Fruit fly (Drosophila melanogaster) whole organism, embryonic: ENCODE results near the gene RfC3.

Source experiments
- Antp ChIP-seq: fragments of 200-800 bp; sonication (Bioruptor generic); optimal IDR thresholded peaks from 3 replicates; lab custom pipeline; 2016; ENCODE audit warnings: missing biosample characterization, missing genetic modification characterization
- Atf6 ChIP-seq: fragments of 200-800 bp; sonication (Bioruptor generic); IDR thresholded peaks from 2 replicates; pipeline ENCODE4 v1.3.6; 2022; ENCODE audit warnings: missing biosample characterization, missing genetic modification characterization
- B-H1 ChIP-seq: fragments of 200-800 bp; sonication (Bioruptor generic); IDR thresholded peaks from 3 replicates; pipeline ENCODE4 v1.3.6; 2022; ENCODE audit warnings: missing biosample characterization, missing genetic modification characterization
- Bdp1 ChIP-seq: fragments of 200-800 bp; sonication (Bioruptor generic); optimal IDR thresholded peaks from 3 replicates; lab custom pipeline; 2016; ENCODE audit warnings: missing biosample characterization, missing genetic modification characterization
- CG10366 ChIP-seq: fragments of 200-800 bp; sonication (Bioruptor generic); IDR thresholded peaks from 2 replicates; pipeline ENCODE4 v1.3.6; 2022; ENCODE audit warnings: missing biosample characterization, missing genetic modification characterization
- CG11695 ChIP-seq: fragments of 200-800 bp; sonication (Bioruptor generic); IDR thresholded peaks from 3 replicates; pipeline ENCODE4 v1.3.6; 2022; ENCODE audit warnings: missing biosample characterization, missing genetic modification characterization
- CG1233 ChIP-seq: fragments of 200-800 bp; sonication (Bioruptor generic); optimal IDR thresholded peaks from 4 replicates; lab custom pipeline; 2018; ENCODE audit warnings: missing biosample characterization, mild to moderate bottlenecking, missing genetic modification characterization
- CG12391 ChIP-seq: fragments of 200-800 bp; sonication (Bioruptor generic); optimal IDR thresholded peaks from 3 replicates; lab custom pipeline; 2018; ENCODE audit warnings: missing biosample characterization, mild to moderate bottlenecking, missing genetic modification characterization, moderate library complexity
- CG13296 ChIP-seq: fragments of 200-800 bp; sonication (Bioruptor generic); optimal IDR thresholded peaks from 3 replicates; lab custom pipeline; 2018; ENCODE audit warnings: missing biosample characterization, mild to moderate bottlenecking, missing genetic modification characterization
- CG14014 ChIP-seq: fragments of 200-800 bp; sonication (Bioruptor generic); IDR thresholded peaks from 2 replicates; pipeline ENCODE4 v1.3.6; 2022; ENCODE audit warnings: missing biosample characterization, missing genetic modification characterization
- CG14710 ChIP-seq: fragments of 200-800 bp; sonication (Bioruptor generic); optimal IDR thresholded peaks from 3 replicates; lab custom pipeline; 2019; ENCODE audit warnings: missing biosample characterization, mild to moderate bottlenecking, missing genetic modification characterization, moderate library complexity
- CG15269 ChIP-seq: fragments of 200-800 bp; sonication (Bioruptor generic); optimal IDR thresholded peaks from 2 replicates; lab custom pipeline; 2018; ENCODE audit warnings: missing biosample characterization, mild to moderate bottlenecking, missing genetic modification characterization, moderate library complexity
- CG1647 ChIP-seq: fragments of 200-800 bp; sonication (Bioruptor generic); optimal IDR thresholded peaks from 3 replicates; lab custom pipeline; 2016; ENCODE audit warnings: missing biosample characterization, missing genetic modification characterization
- CG30431 ChIP-seq: fragments of 200-800 bp; sonication (Bioruptor generic); optimal IDR thresholded peaks from 2 replicates; lab custom pipeline; 2017; ENCODE audit warnings: missing biosample characterization, missing genetic modification characterization
- CG3065 ChIP-seq: fragments of 200-800 bp; sonication (Bioruptor generic); optimal IDR thresholded peaks from 2 replicates; lab custom pipeline; 2016; ENCODE audit warnings: missing biosample characterization, missing genetic modification characterization
- CG3726 ChIP-seq: fragments of 200-800 bp; sonication (Bioruptor generic); IDR thresholded peaks from 3 replicates; pipeline ENCODE4, ENCODE4 v1.3.6; 2022; ENCODE audit warnings: missing biosample characterization, missing genetic modification characterization
- CG3995 ChIP-seq: fragments of 200-800 bp; sonication (Bioruptor generic); optimal IDR thresholded peaks from 3 replicates; lab custom pipeline; 2016; ENCODE audit warnings: missing biosample characterization, missing genetic modification characterization
- CG4360 ChIP-seq: fragments of 200-800 bp; sonication (Bioruptor generic); IDR thresholded peaks from 2 replicates; pipeline ENCODE4 v1.3.6; 2022; ENCODE audit warnings: missing biosample characterization, missing genetic modification characterization
- CG4820 ChIP-seq: fragments of 200-800 bp; sonication (Bioruptor generic); optimal IDR thresholded peaks from 3 replicates; lab custom pipeline; 2016; ENCODE audit warnings: missing biosample characterization, missing genetic modification characterization
- CG6654 ChIP-seq: fragments of 200-800 bp; sonication (Bioruptor generic); optimal IDR thresholded peaks from 2 replicates; lab custom pipeline; 2017; ENCODE audit warnings: missing biosample characterization, mild to moderate bottlenecking, missing genetic modification characterization
- CG8359 ChIP-seq: fragments of 200-800 bp; sonication (Bioruptor generic); optimal IDR thresholded peaks from 2 replicates; lab custom pipeline; 2017; ENCODE audit warnings: missing biosample characterization, mild to moderate bottlenecking, missing genetic modification characterization, borderline replicate concordance
- CG8478 ChIP-seq: fragments of >200 bp; optimal IDR thresholded peaks from 2 replicates; lab custom pipeline; 2018
- CkIIα-i1 ChIP-seq: fragments of 200-800 bp; sonication (Bioruptor generic); IDR thresholded peaks from 2 replicates; pipeline ENCODE4 v1.3.6; 2022; ENCODE audit warnings: missing biosample characterization, missing genetic modification characterization
- D19B ChIP-seq: fragments of 200-800 bp; sonication (Bioruptor generic); optimal IDR thresholded peaks from 2 replicates; lab custom pipeline; 2017; ENCODE audit warnings: missing biosample characterization, mild to moderate bottlenecking, missing genetic modification characterization
- Dad ChIP-seq: fragments of 200-800 bp; sonication (Bioruptor generic); optimal IDR thresholded peaks from 3 replicates; lab custom pipeline; 2016; ENCODE audit warnings: missing biosample characterization, missing genetic modification characterization
- Dip2 ChIP-seq: fragments of 200-800 bp; sonication (Bioruptor generic); IDR thresholded peaks from 2 replicates; pipeline ENCODE4 v1.3.6; 2022; ENCODE audit warnings: missing biosample characterization, missing genetic modification characterization
- Doc2 ChIP-seq: fragments of 200-800 bp; sonication (Bioruptor generic); IDR thresholded peaks from 2 replicates; pipeline ENCODE4 v1.3.6; 2022; ENCODE audit warnings: missing biosample characterization, missing genetic modification characterization
- Fer2 ChIP-seq: fragments of 200-800 bp; sonication (Bioruptor generic); optimal IDR thresholded peaks from 2 replicates; lab custom pipeline; 2018; ENCODE audit warnings: missing biosample characterization, mild to moderate bottlenecking, missing genetic modification characterization, moderate library complexity
- Gsc ChIP-seq: fragments of 200-800 bp; sonication (Bioruptor generic); IDR thresholded peaks from 2 replicates; pipeline ENCODE4 v1.3.6; 2022; ENCODE audit warnings: missing biosample characterization, missing genetic modification characterization
- Hey ChIP-seq: fragments of 200-800 bp; sonication (Bioruptor generic); optimal IDR thresholded peaks from 3 replicates; lab custom pipeline; 2018; ENCODE audit warnings: missing biosample characterization, mild to moderate bottlenecking, missing genetic modification characterization
- Lim3 ChIP-seq: fragments of 200-800 bp; sonication (Bioruptor generic); IDR thresholded peaks from 2 replicates; pipeline ENCODE4 v1.3.6; 2022; ENCODE audit warnings: missing biosample characterization, missing genetic modification characterization
- Mes4 ChIP-seq: fragments of 200-800 bp; sonication (Bioruptor generic); optimal IDR thresholded peaks from 2 replicates; lab custom pipeline; 2016; ENCODE audit warnings: missing biosample characterization, missing genetic modification characterization
- Oaz ChIP-seq: fragments of 200-800 bp; sonication (Bioruptor generic); IDR thresholded peaks from 2 replicates; pipeline ENCODE4 v1.3.6; 2022; ENCODE audit warnings: missing biosample characterization, missing genetic modification characterization
- Opbp ChIP-seq: fragments of 200-800 bp; sonication (Bioruptor generic); IDR thresholded peaks from 3 replicates; pipeline ENCODE4 v1.3.6; 2022; ENCODE audit warnings: missing biosample characterization, missing genetic modification characterization; ENCODE audit not compliant: partially characterized antibody
- Optix ChIP-seq: fragments of 200-800 bp; sonication (Bioruptor generic); IDR thresholded peaks from 3 replicates; pipeline ENCODE4 v1.3.6; 2022; ENCODE audit warnings: missing biosample characterization, missing genetic modification characterization
- Sry-δ ChIP-seq: fragments of 200-800 bp; sonication (Bioruptor generic); optimal IDR thresholded peaks from 2 replicates; lab custom pipeline; 2016; ENCODE audit warnings: missing biosample characterization, missing genetic modification characterization
- ab ChIP-seq: fragments of 200-800 bp; sonication (Bioruptor generic); optimal IDR thresholded peaks from 2 replicates; lab custom pipeline; 2016; ENCODE audit warnings: missing biosample characterization, missing genetic modification characterization
- aop ChIP-seq: fragments of 200-800 bp; sonication (Bioruptor generic); IDR thresholded peaks from 2 replicates; pipeline ENCODE4 v1.3.6; 2022; ENCODE audit warnings: missing biosample characterization, missing genetic modification characterization
- bbx ChIP-seq: fragments of 200-800 bp; sonication (Bioruptor generic); IDR thresholded peaks from 2 replicates; pipeline ENCODE4 v1.3.6; 2022; ENCODE audit warnings: missing biosample characterization, missing genetic modification characterization; ENCODE audit not compliant: partially characterized antibody
- bowl ChIP-seq: fragments of 200-800 bp; sonication (Bioruptor generic); IDR thresholded peaks from 2 replicates; pipeline ENCODE4 v1.3.6; 2022; ENCODE audit warnings: missing biosample characterization, missing genetic modification characterization
- br ChIP-seq: fragments of >200 bp; optimal IDR thresholded peaks from 2 replicates; lab custom pipeline; 2017
- cato ChIP-seq: fragments of 200-800 bp; sonication (Bioruptor generic); optimal IDR thresholded peaks from 2 replicates; lab custom pipeline; 2016; ENCODE audit warnings: missing biosample characterization, missing genetic modification characterization, borderline replicate concordance
- chm ChIP-seq: fragments of 200-800 bp; sonication (Bioruptor generic); IDR thresholded peaks from 2 replicates; pipeline ENCODE4 v1.3.6; 2022; ENCODE audit warnings: missing biosample characterization, missing genetic modification characterization
- dm ChIP-seq: fragments of 200-800 bp; sonication (Bioruptor generic); optimal IDR thresholded peaks from 3 replicates; lab custom pipeline; 2016; ENCODE audit warnings: missing biosample characterization, missing genetic modification characterization
- emc ChIP-seq: fragments of 200-800 bp; sonication (Bioruptor generic); optimal IDR thresholded peaks from 2 replicates; lab custom pipeline; 2016; ENCODE audit warnings: missing biosample characterization, missing genetic modification characterization
- lov ChIP-seq, 2 experiments: fragments of 200-800 bp in 1 of 2; fragments of >200 bp in 1 of 2; sonication (Bioruptor generic) in 1 of 2; IDR thresholded peaks in 1 of 2; optimal IDR thresholded peaks in 1 of 2; 2 replicates in 1 of 2; 3 replicates in 1 of 2; pipeline versions ENCODE4 v1.3.6 to Lab custom; 2017 to 2022; ENCODE audit warnings: missing biosample characterization in 1 of 2, missing genetic modification characterization in 1 of 2
- schlank ChIP-seq: fragments of 200-800 bp; sonication (Bioruptor generic); optimal IDR thresholded peaks from 2 replicates; lab custom pipeline; 2018; ENCODE audit warnings: missing biosample characterization, mild to moderate bottlenecking, missing genetic modification characterization
- sd ChIP-seq: fragments of 200-800 bp; sonication (Bioruptor generic); optimal IDR thresholded peaks from 3 replicates; lab custom pipeline; 2018; ENCODE audit warnings: missing biosample characterization, mild to moderate bottlenecking, missing genetic modification characterization, moderate library complexity
- slbo ChIP-seq: fragments of 200-800 bp; sonication (Bioruptor generic); IDR thresholded peaks from 2 replicates; pipeline ENCODE4 v1.3.6; 2022; ENCODE audit warnings: missing biosample characterization, missing genetic modification characterization
- unc-4 ChIP-seq: fragments of 200-800 bp; sonication (Bioruptor generic); IDR thresholded peaks from 2 replicates; pipeline ENCODE4 v1.3.6; 2022; ENCODE audit warnings: missing biosample characterization, missing genetic modification characterization; ENCODE audit not compliant: partially characterized antibody
- vvl ChIP-seq: fragments of 200-800 bp; sonication (Bioruptor generic); IDR thresholded peaks from 2 replicates; pipeline ENCODE4 v1.3.6; 2022; ENCODE audit warnings: missing biosample characterization, missing genetic modification characterization
- zen ChIP-seq: fragments of 200-800 bp; sonication (Bioruptor generic); optimal IDR thresholded peaks from 3 replicates; lab custom pipeline; 2018; ENCODE audit warnings: missing biosample characterization, mild to moderate bottlenecking, missing genetic modification characterization, moderate library complexity

RfC3 gene

DNA sequence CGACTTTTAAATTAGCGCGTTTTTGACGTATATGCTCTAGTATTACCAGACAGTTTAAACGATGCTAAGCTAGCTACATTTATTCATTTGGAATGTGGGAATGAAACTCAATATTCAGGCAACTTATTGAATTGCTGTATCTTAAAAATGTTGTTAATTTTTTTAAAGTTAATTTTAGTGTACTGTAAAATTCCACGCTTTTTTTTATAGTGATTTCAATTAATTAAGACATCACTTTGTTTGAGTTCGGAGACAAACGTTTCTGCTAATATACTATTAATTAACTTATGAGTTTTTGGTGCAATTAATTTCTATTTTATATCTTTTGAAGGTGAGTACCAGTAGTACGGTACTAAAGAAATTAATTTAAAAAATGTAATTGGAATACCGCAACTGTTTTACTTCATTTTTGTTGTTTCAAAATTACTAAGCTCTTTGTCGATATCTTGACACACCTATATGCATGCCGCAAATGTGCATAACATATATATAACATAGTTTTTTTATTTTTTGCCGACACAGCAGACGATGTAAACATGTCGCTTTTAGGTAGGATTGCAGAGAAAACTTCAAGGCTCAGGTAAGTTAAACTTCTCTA, 32.7 kb upstream of the RfC3 start, which contains the start of the genes Cdk1 and mRpS7 (continued):
- no peak for TF ChIP-seq Dip2 (GFP tag; lab: Robert Waterston, UW)
- peak; percentile 77 for TF ChIP-seq vvl
- peak; percentile 89 for TF ChIP-seq CG12391 (tag; lab: Kevin White, UChicago)
- no peak for TF ChIP-seq CG4360 (GFP tag; lab: Robert Waterston, UW)
- TF ChIP-seq Lim3 (GFP tag; lab: Robert Waterston, UW): no peak
- no peak for TF ChIP-seq Bdp1 (GFP tag; lab: Kevin White, UChicago)
- peak; percentile 59 for TF ChIP-seq sd (tag; lab: Kevin White, UChicago)
- peak; percentile 47 for TF ChIP-seq Mes4 (GFP tag; lab: Kevin White, UChicago)
- peak; percentile 79 for TF ChIP-seq Atf6 (GFP tag; lab: Robert Waterston, UW)
- TF ChIP-seq schlank (tag; lab: Kevin White, UChicago): no peak
- no peak for TF ChIP-seq ab (GFP tag; lab: Kevin White, UChicago)
- peak; percentile 26 for TF ChIP-seq CG30431 (GFP tag; lab: Kevin White, UChicago)
- TF ChIP-seq Antp (GFP tag; lab: Kevin White, UChicago): peak; percentile 43
- no peak for TF ChIP-seq bowl
- TF ChIP-seq emc (GFP tag; lab: Kevin White, UChicago): no peak
- peak; percentile 70 for TF ChIP-seq CG14014 (GFP tag; lab: Robert Waterston, UW)
- TF ChIP-seq bbx (GFP tag; lab: Robert Waterston, UW): no peak
- peak; percentile 69; the same call in 1 of the 2 replicates for TF ChIP-seq CG10366 (GFP tag; lab: Robert Waterston, UW)
- peak; percentile 63 for TF ChIP-seq cato
- TF ChIP-seq CG1233: peak; percentile 66
- no peak for TF ChIP-seq CG1647 (GFP tag; lab: Kevin White, UChicago)
- TF ChIP-seq CkIIα-i1: no peak
- TF ChIP-seq Sry-δ (GFP tag; lab: Kevin White, UChicago): peak; percentile 32
- peak; percentile 54 for TF ChIP-seq CG13296
- TF ChIP-seq CG15269 (tag; lab: Kevin White, UChicago): peak; percentile 83
- TF ChIP-seq Doc2 (GFP tag; lab: Robert Waterston, UW): no peak
- no peak for TF ChIP-seq Gsc (GFP tag; lab: Robert Waterston, UW)
- no peak for TF ChIP-seq unc-4
- no peak for TF ChIP-seq Optix (GFP tag; lab: Robert Waterston, UW)
- peak; percentile 21 for TF ChIP-seq Dad (GFP tag; lab: Kevin White, UChicago)
- TF ChIP-seq CG6654: peak; percentile 7
- TF ChIP-seq dm (GFP tag; lab: Kevin White, UChicago): peak; percentile 43
- peak; percentile 63 for TF ChIP-seq B-H1
- TF ChIP-seq Hey (tag; lab: Kevin White, UChicago): no peak
- no peak for TF ChIP-seq Opbp (GFP tag; lab: Robert Waterston, UW)
- no peak for TF ChIP-seq aop (GFP tag; lab: Robert Waterston, UW)
- TF ChIP-seq CG8359 (GFP tag; lab: Kevin White, UChicago): peak; percentile 27
- TF ChIP-seq lov (optimal IDR thresholded peaks at IDR 0.05; lab: Kevin White, UChicago): no peak
- no peak for TF ChIP-seq lov (GFP tag; IDR thresholded peaks at IDR 0.05; lab: Robert Waterston, UW)
- peak; percentile 7 for TF ChIP-seq Fer2 (tag; lab: Kevin White, UChicago)
- TF ChIP-seq CG3995: peak; percentile 4
- peak; percentile 70 for TF ChIP-seq zen (tag; lab: Kevin White, UChicago)
- TF ChIP-seq D19B: peak; percentile 59
- peak; percentile 45 for TF ChIP-seq Oaz (GFP tag; lab: Robert Waterston, UW)
- TF ChIP-seq CG3065: no peak
- TF ChIP-seq slbo: peak; percentile 78
- no peak for TF ChIP-seq br (lab: Kevin White, UChicago)
- TF ChIP-seq CG8478 (lab: Kevin White, UChicago): no peak
- TF ChIP-seq chm: peak; percentile 68
- peak; percentile 70 for TF ChIP-seq CG4820 (GFP tag; lab: Kevin White, UChicago)
- TF ChIP-seq CG11695: peak; percentile 70
- TF ChIP-seq CG14710 (tag; lab: Kevin White, UChicago): peak; percentile 87
- TF ChIP-seq CG3726 (GFP tag; lab: Robert Waterston, UW): 0 out of 3 replicates have a peak, but pooled peaks have one; percentile 54
